Worm (Caenorhabditis elegans) whole organism, early embryonic: Measurements from ENCODE around the gene srh-239.

Experiments
- F13C5.2 ChIP-seq: sonication (generic microtip); optimal IDR thresholded peaks from 2 replicates; lab custom pipeline; 2017; ENCODE audit warnings: mild to moderate bottlenecking, missing genetic modification characterization, inconsistent platforms, missing compliant biosample characterization
- aly-1 ChIP-seq: sonication (generic microtip); optimal IDR thresholded peaks from 2 replicates; lab custom pipeline; 2016; ENCODE audit warnings: missing genetic modification characterization, missing compliant biosample characterization
- ama-1 ChIP-seq: fragments of 150-350 bp; optimal IDR thresholded peaks from 2 replicates; lab custom pipeline; 2014
- ceh-13 ChIP-seq: fragments of 200-800 bp; sonication (Bioruptor generic); optimal IDR thresholded peaks from 2 replicates; lab custom pipeline; 2018; ENCODE audit warnings: mild to moderate bottlenecking, missing genetic modification characterization, missing compliant biosample characterization
- ets-7 ChIP-seq: sonication (generic microtip); optimal IDR thresholded peaks from 2 replicates; lab custom pipeline; 2016; ENCODE audit warnings: missing genotype, missing genetic modification characterization, missing compliant biosample characterization
- flt-1 ChIP-seq: fragments of 200-800 bp; sonication (Bioruptor generic); IDR thresholded peaks from 2 replicates; pipeline ENCODE4 v1.3.6; 2022; ENCODE audit warnings: missing genetic modification characterization, missing compliant biosample characterization
- hmbx-1 ChIP-seq: sonication (generic microtip); optimal IDR thresholded peaks from 2 replicates; lab custom pipeline; 2016; ENCODE audit warnings: mild to moderate bottlenecking, missing genetic modification characterization, missing compliant biosample characterization
- hnd-1 ChIP-seq: sonication (generic microtip); optimal IDR thresholded peaks from 2 replicates; lab custom pipeline; 2016; ENCODE audit warnings: missing genetic modification characterization, missing compliant biosample characterization
- pes-1 ChIP-seq: fragments of 200-800 bp; sonication (Bioruptor generic); IDR thresholded peaks from 2 replicates; pipeline ENCODE4 v1.3.6; 2022; ENCODE audit warnings: missing genetic modification reagents, missing genetic modification characterization, missing compliant biosample characterization
- tbx-11 ChIP-seq: fragments of 200-800 bp; sonication (Bioruptor generic); IDR thresholded peaks from 2 replicates; pipeline ENCODE4 v1.3.6; 2022; ENCODE audit warnings: missing genetic modification characterization, missing compliant biosample characterization
- tra-4 ChIP-seq: sonication (generic microtip); optimal IDR thresholded peaks from 2 replicates; lab custom pipeline; 2017; ENCODE audit warnings: missing genetic modification characterization, missing compliant biosample characterization

ce11 chrV:15492518-15492917 is 47.0 kb downstream of the srh-239 start, which contains the start of gene str-264:
- no peak for TF ChIP-seq ets-7
- TF ChIP-seq ama-1 (lab: Kevin White, UChicago), result no peak
- TF ChIP-seq flt-1 (GFP tag; lab: Robert Waterston, UW), result no peak
- TF ChIP-seq hnd-1, result no peak
- TF ChIP-seq ceh-13 (GFP tag; lab: Kevin White, UChicago), result no peak
- TF ChIP-seq F13C5.2 (tag; lab: Kevin White, UChicago), result no peak
- no peak for TF ChIP-seq hmbx-1 (tag; lab: Kevin White, UChicago)
- TF ChIP-seq aly-1 (tag; lab: Kevin White, UChicago), result no peak
- no peak for TF ChIP-seq tbx-11 (GFP tag; lab: Robert Waterston, UW)
- no peak for TF ChIP-seq tra-4
- TF ChIP-seq pes-1 (GFP tag; lab: Robert Waterston, UW), result no peak
